Worm (Caenorhabditis elegans) whole organism, L4 larva: ENCODE data around the gene T28D6.5.
A peak's percentile ranks its signal among the peaks of the same experiment; 100 is the strongest.

Experiments
- F44E2.7 ChIP-seq: fragments of 200-800 bp; sonication (Bioruptor generic); IDR thresholded peaks from 2 replicates; pipeline ENCODE4 v2.1.2; 2022; ENCODE audit warnings: missing genetic modification characterization, missing compliant biosample characterization
- Y5F2A.4 ChIP-seq: fragments of 200-800 bp; sonication (Bioruptor generic); optimal IDR thresholded peaks from 2 replicates; lab custom pipeline; 2018; ENCODE audit warnings: mild to moderate bottlenecking, missing genetic modification characterization, missing compliant biosample characterization
- Y75B8A.6 ChIP-seq: fragments of 200-800 bp; sonication (Bioruptor generic); IDR thresholded peaks from 2 replicates; pipeline ENCODE4 v1.3.6; 2022; ENCODE audit warnings: missing genetic modification reagents, missing genetic modification characterization, missing compliant biosample characterization
- aha-1 ChIP-seq: fragments of 150-350 bp; peaks from one replicate; lab custom pipeline; 2014; ENCODE audit warnings: missing biosample characterization, missing genetic modification characterization
- aly-2 ChIP-seq: sonication (generic microtip); optimal IDR thresholded peaks from 2 replicates; lab custom pipeline; 2018; ENCODE audit warnings: missing biosample characterization, missing genetic modification characterization
- ama-1 ChIP-seq: fragments of 150-350 bp; optimal IDR thresholded peaks from 2 replicates; lab custom pipeline; 2014; ENCODE audit warnings: inconsistent platforms, mixed read lengths
- arid-1 ChIP-seq: fragments of 200-800 bp; sonication (Bioruptor generic); conservative IDR thresholded peaks from 2 replicates; pipeline ENCODE4 v1.3.6; 2022; ENCODE audit warnings: missing genetic modification reagents, missing genetic modification characterization, missing compliant biosample characterization
- attf-4 ChIP-seq: sonication (generic microtip); optimal IDR thresholded peaks from 3 replicates; lab custom pipeline; 2017; ENCODE audit warnings: missing biosample characterization, missing genetic modification characterization
- ceh-20 ChIP-seq: fragments of 200-800 bp; sonication (Bioruptor generic); IDR thresholded peaks from 2 replicates; pipeline ENCODE4 v1.3.6; 2022; ENCODE audit warnings: missing genetic modification reagents, missing genetic modification characterization, missing compliant biosample characterization
- ceh-28 ChIP-seq: fragments of 150-350 bp; optimal IDR thresholded peaks from 2 replicates; lab custom pipeline; 2014; ENCODE audit warnings: missing biosample characterization, missing genetic modification reagents, missing genetic modification characterization
- ceh-44 ChIP-seq: fragments of 200-800 bp; sonication (Bioruptor generic); IDR thresholded peaks from 2 replicates; pipeline ENCODE4 v1.3.6; 2022; ENCODE audit warnings: missing genetic modification reagents, missing genetic modification characterization, missing compliant biosample characterization
- ceh-62 ChIP-seq: sonication (generic microtip); optimal IDR thresholded peaks from 2 replicates; lab custom pipeline; 2017; ENCODE audit warnings: missing biosample characterization, missing genetic modification characterization
- ces-1 ChIP-seq: fragments of 150-350 bp; sonication (generic microtip); optimal IDR thresholded peaks from 4 replicates; lab custom pipeline; 2014; ENCODE audit warnings: missing biosample characterization, missing genetic modification reagents, missing genetic modification characterization
- daf-12 ChIP-seq: fragments of 150-350 bp; optimal IDR thresholded peaks from 2 replicates; lab custom pipeline; 2014; ENCODE audit warnings: missing biosample characterization, missing genetic modification reagents, missing genetic modification characterization
- daf-16 ChIP-seq, 3 experiments: sonication (generic microtip); optimal IDR thresholded peaks; 2 replicates each; lab custom pipeline; 2016 to 2017; ENCODE audit warnings: missing genetic modification characterization in 3 of 3, missing genetic modification reagents in 3 of 3, mild to moderate bottlenecking in 2 of 3, missing compliant biosample characterization in 2 of 3, missing biosample characterization in 1 of 3, moderate library complexity in 1 of 3
- daf-8 ChIP-seq: fragments of 200-800 bp; sonication (Bioruptor generic); IDR thresholded peaks from 2 replicates; pipeline ENCODE4 v1.3.6; 2022; ENCODE audit warnings: missing genetic modification characterization, missing compliant biosample characterization
- dmd-8 ChIP-seq: fragments of 200-800 bp; sonication (Bioruptor generic); IDR thresholded peaks from 2 replicates; pipeline ENCODE4 v1.3.6; 2022; ENCODE audit warnings: missing genetic modification characterization, missing compliant biosample characterization
- dmd-9 ChIP-seq: fragments of 200-800 bp; sonication (Bioruptor generic); IDR thresholded peaks from 2 replicates; pipeline ENCODE4 v1.3.6; 2022; ENCODE audit warnings: missing genetic modification reagents, missing genetic modification characterization, missing compliant biosample characterization
- dpl-1 ChIP-seq: fragments of 150-350 bp; optimal IDR thresholded peaks from 2 replicates; lab custom pipeline; 2014; ENCODE audit warnings: missing biosample characterization, missing genetic modification reagents, missing genetic modification characterization
- dve-1 ChIP-seq: sonication (generic microtip); optimal IDR thresholded peaks from 2 replicates; lab custom pipeline; 2017; ENCODE audit warnings: antibody characterized with exemption, mild to moderate bottlenecking, missing genetic modification characterization, missing compliant biosample characterization; ENCODE audit not compliant: insufficient read depth
- egl-27 ChIP-seq: sonication (generic microtip); optimal IDR thresholded peaks from 3 replicates; lab custom pipeline; 2017; ENCODE audit warnings: missing biosample characterization, missing genetic modification reagents, missing genetic modification characterization
- fkh-10 ChIP-seq: fragments of 150-350 bp; optimal IDR thresholded peaks from 2 replicates; lab custom pipeline; 2014; ENCODE audit warnings: missing biosample characterization, missing genetic modification reagents, missing genetic modification characterization
- fos-1 ChIP-seq: fragments of 150-350 bp; optimal IDR thresholded peaks from 2 replicates; lab custom pipeline; 2014; ENCODE audit warnings: missing biosample characterization, missing genetic modification characterization
- gei-8 ChIP-seq: fragments of 200-800 bp; sonication (Bioruptor generic); optimal IDR thresholded peaks from 2 replicates; lab custom pipeline; 2018; ENCODE audit warnings: mild to moderate bottlenecking, missing genetic modification characterization, missing compliant biosample characterization
- hlh-11 ChIP-seq: fragments of 200-800 bp; sonication (Bioruptor generic); optimal IDR thresholded peaks from 2 replicates; lab custom pipeline; 2018; ENCODE audit warnings: mild to moderate bottlenecking, missing genetic modification characterization, missing compliant biosample characterization
- hlh-30 ChIP-seq: sonication (generic microtip); optimal IDR thresholded peaks from 2 replicates; lab custom pipeline; 2017; ENCODE audit warnings: antibody characterized with exemption, mild to moderate bottlenecking, missing genetic modification characterization, missing compliant biosample characterization; ENCODE audit not compliant: insufficient read depth
- hmg-1.1 ChIP-seq: fragments of 200-800 bp; sonication (Bioruptor generic); IDR thresholded peaks from 2 replicates; pipeline ENCODE4 v1.3.6; 2022; ENCODE audit warnings: missing genetic modification reagents, missing genetic modification characterization, missing compliant biosample characterization
- jun-1 ChIP-seq: fragments of 150-350 bp; optimal IDR thresholded peaks from 2 replicates; lab custom pipeline; 2014; ENCODE audit warnings: missing biosample characterization, missing genetic modification reagents, missing genetic modification characterization
- lin-1 ChIP-seq: fragments of 200-800 bp; sonication (Bioruptor generic); IDR thresholded peaks from 2 replicates; pipeline ENCODE4 v1.3.6; 2022; ENCODE audit warnings: missing genetic modification reagents, missing genetic modification characterization, missing compliant biosample characterization
- lin-29 ChIP-seq: fragments of 200-800 bp; sonication (Bioruptor generic); IDR thresholded peaks from 2 replicates; pipeline ENCODE4 v1.3.6; 2022; ENCODE audit warnings: missing genetic modification reagents, missing genetic modification characterization, missing compliant biosample characterization
- lin-38 ChIP-seq: fragments of 200-800 bp; sonication (Bioruptor generic); IDR thresholded peaks from 2 replicates; pipeline ENCODE4 v1.3.6; 2022; ENCODE audit warnings: missing genetic modification reagents, missing genetic modification characterization, missing compliant biosample characterization
- lir-3 ChIP-seq: sonication (generic microtip); optimal IDR thresholded peaks from 2 replicates; lab custom pipeline; 2016; ENCODE audit warnings: mild to moderate bottlenecking, missing genetic modification characterization, missing compliant biosample characterization
- madf-5 ChIP-seq, 2 experiments: fragments of 200-800 bp; sonication (Bioruptor generic); IDR thresholded peaks; 2 replicates each; pipeline ENCODE4 v1.3.6; 2022; ENCODE audit warnings: missing compliant biosample characterization in 2 of 2, missing genetic modification characterization in 2 of 2
- mdt-29 ChIP-seq: fragments of 200-800 bp; sonication (Bioruptor generic); IDR thresholded peaks from 2 replicates; pipeline ENCODE4 v1.3.6; 2022; ENCODE audit warnings: missing genetic modification reagents, missing genetic modification characterization, missing compliant biosample characterization
- mep-1 ChIP-seq: fragments of 150-350 bp; sonication (generic microtip); optimal IDR thresholded peaks from 3 replicates; lab custom pipeline; 2014; ENCODE audit warnings: missing biosample characterization, missing genetic modification characterization
- mes-2 ChIP-seq: sonication (generic microtip); optimal IDR thresholded peaks from 2 replicates; lab custom pipeline; 2016; ENCODE audit warnings: missing genotype, mild to moderate bottlenecking, missing genetic modification characterization, missing compliant biosample characterization; ENCODE audit not compliant: poor library complexity, severe bottlenecking
- nhr-111 ChIP-seq: fragments of 200-800 bp; sonication (Bioruptor generic); optimal IDR thresholded peaks from 2 replicates; lab custom pipeline; 2018; ENCODE audit warnings: mild to moderate bottlenecking, missing genetic modification characterization, missing compliant biosample characterization
- nhr-6 ChIP-seq: fragments of 150-350 bp; optimal IDR thresholded peaks from 2 replicates; lab custom pipeline; 2014; ENCODE audit warnings: missing biosample characterization, missing genetic modification characterization
- php-3 ChIP-seq: fragments of 200-800 bp; sonication (Bioruptor generic); IDR thresholded peaks from 2 replicates; pipeline ENCODE4 v1.3.6; 2022; ENCODE audit warnings: missing genetic modification reagents, missing genetic modification characterization, missing compliant biosample characterization
- saeg-2 ChIP-seq: fragments of 200-800 bp; sonication (Bioruptor generic); IDR thresholded peaks from 2 replicates; pipeline ENCODE4 v1.3.6; 2022; ENCODE audit warnings: missing genetic modification reagents, missing genetic modification characterization, missing compliant biosample characterization
- snpc-1.2 ChIP-seq: fragments of 200-800 bp; sonication (Bioruptor generic); IDR thresholded peaks from 2 replicates; pipeline ENCODE4 v1.3.6; 2022; ENCODE audit warnings: missing genetic modification reagents, missing genetic modification characterization, missing compliant biosample characterization
- snpc-4 ChIP-seq: fragments of 150-350 bp; optimal IDR thresholded peaks from 2 replicates; lab custom pipeline; 2014; ENCODE audit warnings: missing biosample characterization, missing genetic modification characterization
- tag-97 ChIP-seq: fragments of 200-800 bp; sonication (Bioruptor generic); IDR thresholded peaks from 2 replicates; pipeline ENCODE4 v1.3.6; 2022; ENCODE audit warnings: missing genetic modification characterization, missing compliant biosample characterization
- tra-1 ChIP-seq: fragments of 200-800 bp; sonication (Bioruptor generic); IDR thresholded peaks from 2 replicates; pipeline ENCODE4 v1.3.6; 2022; ENCODE audit warnings: missing genetic modification reagents, missing genetic modification characterization, missing compliant biosample characterization
- unc-39 ChIP-seq: sonication (generic microtip); optimal IDR thresholded peaks from 2 replicates; lab custom pipeline; 2017; ENCODE audit warnings: missing biosample characterization, missing genetic modification characterization
- unc-62 ChIP-seq, 3 experiments: fragments of 150-350 bp in 1 of 3; sonication (generic microtip); optimal IDR thresholded peaks in 2 of 3; peaks in 1 of 3; 1 replicate in 1 of 3; 2 replicates in 2 of 3; lab custom pipeline; 2014 to 2017; ENCODE audit warnings: missing biosample characterization in 3 of 3, missing genetic modification characterization in 3 of 3, missing genetic modification reagents in 3 of 3, missing genotype in 1 of 3
- zfp-3 ChIP-seq: fragments of 200-800 bp; sonication (Bioruptor generic); conservative IDR thresholded peaks from 2 replicates; pipeline ENCODE4 v1.3.6; 2022; ENCODE audit warnings: missing genetic modification reagents, missing genetic modification characterization, missing compliant biosample characterization
- zip-2 ChIP-seq: fragments of 150-350 bp; optimal IDR thresholded peaks from 2 replicates; lab custom pipeline; 2014; ENCODE audit warnings: missing biosample characterization, missing genetic modification characterization
- ztf-11 ChIP-seq: fragments of 150-350 bp; optimal IDR thresholded peaks from 2 replicates; lab custom pipeline; 2014; ENCODE audit warnings: missing biosample characterization, missing genetic modification characterization

T28D6.5 gene

DNA sequence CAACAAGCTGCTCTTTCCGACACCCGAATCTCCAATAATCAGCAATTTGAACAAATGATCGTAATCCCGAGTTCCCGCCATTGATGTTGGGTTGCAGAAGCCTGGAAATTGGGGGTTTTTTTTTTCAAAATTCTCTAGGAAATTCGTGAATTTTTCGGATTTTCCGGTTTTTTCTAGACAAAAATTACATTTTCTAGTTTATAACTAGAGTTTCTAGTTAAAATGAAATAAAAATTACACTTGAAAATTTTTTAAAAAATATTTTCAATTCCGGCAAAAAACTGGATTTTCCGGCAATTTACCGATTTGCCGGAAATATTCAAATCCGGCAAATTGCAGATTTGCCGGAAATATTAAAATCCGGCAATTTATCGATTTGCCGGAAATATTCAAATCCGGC is 22.0 kb upstream of the T28D6.5 start, which contains the start of gene rab-35:
Gene rab-35 (minus strand): TSS at position 101 of the 400 bp plus-strand sequence.
- TF ChIP-seq zip-2 (tag; lab: Kevin White, UChicago): no peak
- TF ChIP-seq dve-1 (tag; lab: Kevin White, UChicago): no peak
- TF ChIP-seq daf-12 (tag; lab: Kevin White, UChicago): no peak
- no peak for TF ChIP-seq fos-1
- no peak for TF ChIP-seq lir-3

DNA sequence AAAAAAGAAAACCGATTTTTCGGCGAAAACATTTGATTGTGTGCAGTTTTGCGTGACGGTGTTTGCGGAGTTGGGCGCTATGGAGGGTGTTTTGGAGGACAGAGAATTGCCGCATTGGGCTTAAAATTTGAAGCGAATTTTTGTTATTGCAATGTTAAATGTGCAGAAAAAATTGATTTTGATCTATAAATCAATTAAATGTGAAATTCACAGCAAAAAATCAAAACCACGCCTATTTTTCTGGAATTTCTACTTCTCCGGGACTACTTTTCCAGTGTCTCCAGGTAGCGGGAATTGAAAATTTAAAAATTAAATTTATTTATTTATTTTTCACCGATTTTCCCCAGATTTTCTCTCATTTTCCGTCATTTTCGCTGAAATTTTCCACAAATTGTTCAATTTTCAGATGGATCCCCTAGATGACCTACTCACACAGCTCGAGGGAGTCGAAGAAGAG is 16.3 kb upstream of the T28D6.5 start, which contains the start of gene mcm-10:
Gene mcm-10 (plus strand): TSS at position 407 of the 457 bp plus-strand sequence.
- TF ChIP-seq ces-1: peak; percentile 1
- peak; percentile 81 for TF ChIP-seq aha-1 (tag; lab: Kevin White, UChicago)
- no peak for TF ChIP-seq php-3 (GFP tag; lab: Robert Waterston, UW)
- TF ChIP-seq Y75B8A.6 (GFP tag; lab: Robert Waterston, UW): no peak
- peak; percentile 65 for TF ChIP-seq dve-1 (tag; lab: Kevin White, UChicago)
- TF ChIP-seq mes-2: peak; percentile 86
- TF ChIP-seq dmd-8 (GFP tag; lab: Robert Waterston, UW): no peak
- TF ChIP-seq aly-2 (tag; lab: Kevin White, UChicago): no peak
- TF ChIP-seq zfp-3 (GFP tag; lab: Robert Waterston, UW): no peak
- TF ChIP-seq saeg-2 (GFP tag; lab: Robert Waterston, UW): no peak
- TF ChIP-seq hlh-11 (tag; lab: Kevin White, UChicago): no peak
- no peak for TF ChIP-seq nhr-6 (tag; lab: Kevin White, UChicago)
- no peak for TF ChIP-seq unc-62 (GFP tag; optimal IDR thresholded peaks at IDR 0.05 in 1 of 2; lab: Kevin White, UChicago)
- no peak for TF ChIP-seq unc-62 (tag; optimal IDR thresholded peaks at IDR 0.05; lab: Kevin White, UChicago)
- peak; percentile 32 for TF ChIP-seq fkh-10 (GFP tag; lab: Kevin White, UChicago)
- no peak for TF ChIP-seq lin-29 (GFP tag; lab: Robert Waterston, UW)
- no peak for TF ChIP-seq ceh-20 (GFP tag; lab: Robert Waterston, UW)
- TF ChIP-seq snpc-4 (tag; lab: Kevin White, UChicago): no peak
- peak; percentile 44; the same call in 1 of the 2 replicates for TF ChIP-seq dmd-9
- no peak for TF ChIP-seq daf-8 (GFP tag; lab: Robert Waterston, UW)
- peak in 1 of 2 experiments; percentile 26 for TF ChIP-seq daf-16 (GFP tag; optimal IDR thresholded peaks at IDR 0.05; lab: Kevin White, UChicago)
- TF ChIP-seq daf-16 (tag; optimal IDR thresholded peaks at IDR 0.05; lab: Kevin White, UChicago): peak; percentile 24
- no peak for TF ChIP-seq ceh-28
- TF ChIP-seq ztf-11: no peak
- no peak for TF ChIP-seq fos-1
- peak; percentile 23 for TF ChIP-seq hlh-30
- TF ChIP-seq ama-1 (lab: Kevin White, UChicago): no peak
- peak; percentile 62 for TF ChIP-seq lin-38 (GFP tag; lab: Robert Waterston, UW)
- peak; percentile 34 for TF ChIP-seq mep-1 (tag; lab: Kevin White, UChicago)
- TF ChIP-seq zip-2 (tag; lab: Kevin White, UChicago): no peak
- TF ChIP-seq Y5F2A.4 (GFP tag; lab: Kevin White, UChicago): no peak
- no peak for TF ChIP-seq madf-5 (GFP tag; IDR thresholded peaks at IDR 0.05; lab: Robert Waterston, UW)
- TF ChIP-seq gei-8: no peak
- TF ChIP-seq lin-1 (GFP tag; lab: Robert Waterston, UW): no peak
- peak; percentile 71; the same call in 1 of the 2 replicates for TF ChIP-seq ceh-44
- TF ChIP-seq dpl-1 (GFP tag; lab: Kevin White, UChicago): peak; percentile 90
- no peak for TF ChIP-seq F44E2.7 (GFP tag; lab: Robert Waterston, UW)
- TF ChIP-seq egl-27 (tag; lab: Kevin White, UChicago): no peak
- no peak for TF ChIP-seq unc-39
- no peak for TF ChIP-seq arid-1
- no peak for TF ChIP-seq nhr-111 (GFP tag; lab: Kevin White, UChicago)
- TF ChIP-seq mdt-29 (GFP tag; lab: Robert Waterston, UW): no peak
- TF ChIP-seq ceh-62 (tag; lab: Kevin White, UChicago): no peak
- no peak for TF ChIP-seq tra-1 (GFP tag; lab: Robert Waterston, UW)
- no peak for TF ChIP-seq tag-97 (GFP tag; lab: Robert Waterston, UW)
- no peak for TF ChIP-seq snpc-1.2 (GFP tag; lab: Robert Waterston, UW)
- TF ChIP-seq attf-4 (tag; lab: Kevin White, UChicago): no peak
- no peak for TF ChIP-seq jun-1 (tag; lab: Kevin White, UChicago)
- TF ChIP-seq hmg-1.1 (GFP tag; lab: Robert Waterston, UW): peak; percentile 76
